Fruit fly (Drosophila melanogaster): ENCODE results near the gene CG42553.

- no peak for TF ChIP-seq pan (optimal IDR thresholded peaks at IDR 0.05)
- TF ChIP-seq br (GFP tag; optimal IDR thresholded peaks at IDR 0.05), result peak; percentile 63
- peak; percentile 63 for TF ChIP-seq OdsH (GFP tag; optimal IDR thresholded peaks at IDR 0.05)
- TF ChIP-seq fru (GFP tag; optimal IDR thresholded peaks at IDR 0.05), result peak; percentile 68
- no peak for TF ChIP-seq CrebA (GFP tag; optimal IDR thresholded peaks at IDR 0.05; ENCODE audit: borderline replicate concordance)
These were observed 16.2 kb upstream of the CG42553 start for dm6 chr3L:817708-818107.

Measured in whole organism, wandering third instar larva.